Worm (Caenorhabditis elegans) whole organism, L1 larva: Measurements from ENCODE around the gene C33F10.1.

ENCODE experiments used
- C34B4.2 ChIP-seq: sonication (generic microtip); optimal IDR thresholded peaks from 2 replicates; lab custom pipeline; 2017; ENCODE audit warnings: mild to moderate bottlenecking, missing genetic modification characterization, missing compliant biosample characterization
- aly-2 ChIP-seq: fragments of 150-350 bp; optimal IDR thresholded peaks from 2 replicates; lab custom pipeline; 2014; ENCODE audit warnings: missing biosample characterization, missing genetic modification characterization
- ceh-63 ChIP-seq: fragments of 200-800 bp; sonication (Bioruptor generic); optimal IDR thresholded peaks from 2 replicates; lab custom pipeline; 2018; ENCODE audit warnings: mild to moderate bottlenecking, missing genetic modification characterization, missing compliant biosample characterization
- egl-27 ChIP-seq, 2 experiments: fragments of 150-350 bp in 1 of 2; sonication (generic microtip); optimal IDR thresholded peaks; 3 replicates each; lab custom pipeline; 2017 to 2018; ENCODE audit warnings: missing biosample characterization in 2 of 2, missing genetic modification characterization in 2 of 2, missing genetic modification reagents in 2 of 2
- irx-1 ChIP-seq: sonication (generic microtip); optimal IDR thresholded peaks from 2 replicates; lab custom pipeline; 2016; ENCODE audit warnings: missing genetic modification characterization, missing compliant biosample characterization
- lin-13 ChIP-seq: fragments of 150-350 bp; optimal IDR thresholded peaks from 2 replicates; lab custom pipeline; 2014; ENCODE audit warnings: missing biosample characterization, missing genetic modification reagents, missing genetic modification characterization
- mdl-1 ChIP-seq, 2 experiments: fragments of 150-350 bp; optimal IDR thresholded peaks; 2 replicates each; lab custom pipeline; 2014 to 2017; ENCODE audit warnings: missing biosample characterization in 2 of 2, missing genetic modification characterization in 2 of 2, inconsistent platforms in 1 of 2
- nhr-12 ChIP-seq: sonication (generic microtip); optimal IDR thresholded peaks from 2 replicates; lab custom pipeline; 2017; ENCODE audit warnings: missing biosample characterization, missing genetic modification characterization
- pax-3 ChIP-seq: fragments of 200-800 bp; sonication (Bioruptor generic); optimal IDR thresholded peaks from 2 replicates; lab custom pipeline; 2018; ENCODE audit warnings: mild to moderate bottlenecking, missing genetic modification characterization, moderate library complexity, missing compliant biosample characterization
- snpc-4 ChIP-seq: fragments of 150-350 bp; optimal IDR thresholded peaks from 2 replicates; lab custom pipeline; 2014; ENCODE audit warnings: missing biosample characterization, missing genetic modification characterization
- sptf-1 ChIP-seq: fragments of 150-350 bp; optimal IDR thresholded peaks from 2 replicates; lab custom pipeline; 2014; ENCODE audit warnings: missing biosample characterization, missing genetic modification characterization
- unc-62 ChIP-seq: fragments of 150-350 bp; optimal IDR thresholded peaks from 2 replicates; lab custom pipeline; 2014; ENCODE audit warnings: missing biosample characterization, missing genetic modification reagents, missing genetic modification characterization

DNA sequence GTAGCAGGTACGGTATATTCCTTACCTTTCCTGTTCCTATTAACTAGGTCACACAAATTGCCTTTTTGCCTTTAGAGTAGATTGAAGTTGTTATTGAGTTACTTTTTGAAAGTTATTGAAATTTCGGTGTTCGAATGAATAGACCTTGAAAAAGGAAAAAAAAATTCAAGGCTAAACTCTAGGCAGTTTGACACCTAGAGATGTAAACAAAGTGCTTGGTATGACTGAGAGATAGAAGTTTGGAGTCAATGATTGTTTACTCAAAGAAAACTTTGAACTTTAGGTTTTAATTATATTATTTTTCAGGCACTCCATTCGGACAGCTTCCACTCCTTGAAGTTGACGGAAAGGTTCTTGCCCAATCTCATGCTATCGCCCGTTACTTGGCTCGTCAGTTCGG, 47.7 kb downstream of the C33F10.1 start:
- TF ChIP-seq unc-62 (no peak), C34B4.2 (tag; lab: Kevin White, UChicago) (no peak), snpc-4 (tag; lab: Kevin White, UChicago) (no peak), egl-27 (tag; optimal IDR thresholded peaks at IDR 0.05; lab: Kevin White, UChicago) (no peak), irx-1 (tag; lab: Kevin White, UChicago) (no peak), sptf-1 (no peak), mdl-1 (tag; optimal IDR thresholded peaks at IDR 0.05; lab: Kevin White, UChicago) (no peak), aly-2 (tag; lab: Kevin White, UChicago) (no peak), ceh-63 (GFP tag; lab: Kevin White, UChicago) (no peak), pax-3 (tag; lab: Kevin White, UChicago) (no peak), lin-13 (no peak), nhr-12 (no peak)
